Fruit fly (Drosophila melanogaster): ENCODE measurements around the gene CG43736.

Gene CG43736

dm6 chrX:6855366-6856200 is 8.1 kb upstream of the CG43736 start (continued):
- TF ChIP-seq rib (GFP tag; IDR thresholded peaks at IDR 0.05) = 0 out of 2 replicates have a peak, but pooled peaks have one; percentile 45
- TF ChIP-seq Abd-B (GFP tag; optimal IDR thresholded peaks at IDR 0.05) = peak; percentile 95
- peak; percentile 38 for TF ChIP-seq CG17802 (tag; optimal IDR thresholded peaks at IDR 0.05)
- no peak for TF ChIP-seq Dfd (GFP tag; optimal IDR thresholded peaks at IDR 0.05)
- peak; percentile 47 for TF ChIP-seq BtbVII (GFP tag; optimal IDR thresholded peaks at IDR 0.05)
- peak; percentile 68 for TF ChIP-seq Bteb2 (GFP tag; optimal IDR thresholded peaks at IDR 0.05)
- no peak for TF ChIP-seq GATAe (GFP tag; conservative IDR thresholded peaks at IDR 0.05)
- TF ChIP-seq CG30431 (GFP tag; optimal IDR thresholded peaks at IDR 0.05) = peak; percentile 77
- peak; percentile 67 for TF ChIP-seq CG6854 (GFP tag; optimal IDR thresholded peaks at IDR 0.05)
- TF ChIP-seq CG3281 (GFP tag; optimal IDR thresholded peaks at IDR 0.05) = peak; percentile 74
- peak; percentile 50 for TF ChIP-seq psq (GFP tag; optimal IDR thresholded peaks at IDR 0.05)
- no peak for TF ChIP-seq ERR (GFP tag; optimal IDR thresholded peaks at IDR 0.05)
- TF ChIP-seq Blimp-1 (GFP tag; optimal IDR thresholded peaks at IDR 0.05) = peak; percentile 80
- peak; percentile 39 for TF ChIP-seq CG13123 (GFP tag; optimal IDR thresholded peaks at IDR 0.05)
- TF ChIP-seq Spps (tag; optimal IDR thresholded peaks at IDR 0.05) = peak; percentile 29
- TF ChIP-seq CG14050 (GFP tag; IDR thresholded peaks at IDR 0.05) = peak; percentile 83
- TF ChIP-seq Hr3 (GFP tag; optimal IDR thresholded peaks at IDR 0.05) = peak; percentile 91
- peak; percentile 71 for TF ChIP-seq CG13296 (GFP tag; optimal IDR thresholded peaks at IDR 0.05)
- TF ChIP-seq ro (GFP tag; IDR thresholded peaks at IDR 0.05) = no peak
- peak; percentile 51 for TF ChIP-seq pb (GFP tag; optimal IDR thresholded peaks at IDR 0.05)
- peak; percentile 78 for TF ChIP-seq CG43689 (GFP tag; IDR thresholded peaks at IDR 0.05)
- peak; percentile 18 for TF ChIP-seq CG34376 (GFP tag; optimal IDR thresholded peaks at IDR 0.05)
- TF ChIP-seq CG10959 (GFP tag; IDR thresholded peaks at IDR 0.05) = no peak
- no peak for TF ChIP-seq CG6791 (GFP tag; IDR thresholded peaks at IDR 0.05; ENCODE audit: partially characterized antibody)
- peak; percentile 60 for TF ChIP-seq zfh2 (GFP tag; optimal IDR thresholded peaks at IDR 0.05)
- TF ChIP-seq nerfin-2 (GFP tag; IDR thresholded peaks at IDR 0.05; ENCODE audit: partially characterized antibody) = no peak
- TF ChIP-seq CG2202 (tag; optimal IDR thresholded peaks at IDR 0.05) = peak; percentile 80
- peak; percentile 82 for TF ChIP-seq CG1233 (GFP tag; optimal IDR thresholded peaks at IDR 0.05)
- TF ChIP-seq sens (GFP tag) = peak; percentile 97
- TF ChIP-seq Trl (optimal IDR thresholded peaks at IDR 0.05) = peak in 1 of 2 experiments; percentile 36
- peak; percentile 77 for TF ChIP-seq Trl (GFP tag; optimal IDR thresholded peaks at IDR 0.05)
- no peak for TF ChIP-seq CG8765 (GFP tag; IDR thresholded peaks at IDR 0.05)
- no peak for TF ChIP-seq luna (GFP tag; optimal IDR thresholded peaks at IDR 0.05)
- peak; percentile 15 for TF ChIP-seq CG15696 (tag; optimal IDR thresholded peaks at IDR 0.05)
- TF ChIP-seq slbo (GFP tag; IDR thresholded peaks at IDR 0.05) = peak; percentile 81
- TF ChIP-seq CG11456 (GFP tag; IDR thresholded peaks at IDR 0.05) = 0 out of 3 replicates have a peak, but pooled peaks have one; percentile 55
- no peak for TF ChIP-seq sc (optimal IDR thresholded peaks at IDR 0.05)
- peak; percentile 64 for TF ChIP-seq sc (GFP tag; optimal IDR thresholded peaks at IDR 0.05)
- TF ChIP-seq stc (GFP tag; IDR thresholded peaks at IDR 0.05) = peak; percentile 67; the same call in 1 of the 2 replicates
- TF ChIP-seq CG12942 (GFP tag; optimal IDR thresholded peaks at IDR 0.05) = peak; percentile 74
- TF ChIP-seq al (GFP tag; IDR thresholded peaks at IDR 0.05) = no peak
- no peak for TF ChIP-seq Doc2 (GFP tag; IDR thresholded peaks at IDR 0.05)
- TF ChIP-seq CG14710 (tag; optimal IDR thresholded peaks at IDR 0.05) = peak; percentile 76
- peak; percentile 36 for TF ChIP-seq CG4854 (GFP tag; optimal IDR thresholded peaks at IDR 0.05)
- TF ChIP-seq CG31441 (GFP tag; IDR thresholded peaks at IDR 0.05) = peak; percentile 87
- TF ChIP-seq CG16779 (GFP tag; IDR thresholded peaks at IDR 0.05) = no peak
- TF ChIP-seq Xrp1 (GFP tag; IDR thresholded peaks at IDR 0.05) = peak; percentile 81
- peak; percentile 34 for TF ChIP-seq CG15011 (GFP tag; optimal IDR thresholded peaks at IDR 0.05)
- TF ChIP-seq CHES-1-like (GFP tag; optimal IDR thresholded peaks at IDR 0.05) = peak; percentile 59
- peak; percentile 97 for TF ChIP-seq CoRest (tag; optimal IDR thresholded peaks at IDR 0.05)
- TF ChIP-seq cas (GFP tag; IDR thresholded peaks at IDR 0.05) = no peak

All from whole organism, embryonic.